Worm (Caenorhabditis elegans) whole organism, L2 larva: Measurements from ENCODE around the gene K02E7.7.

Experiments
- C34F6.9 ChIP-seq: fragments of 150-350 bp; optimal IDR thresholded peaks from 2 replicates; lab custom pipeline; 2014; ENCODE audit warnings: missing biosample characterization, missing genetic modification characterization
- F13H6.1 ChIP-seq: sonication (generic microtip); optimal IDR thresholded peaks from 2 replicates; lab custom pipeline; 2016; ENCODE audit warnings: missing genetic modification characterization, missing compliant biosample characterization
- R02D3.7 ChIP-seq: fragments of 150-350 bp; optimal IDR thresholded peaks from 2 replicates; lab custom pipeline; 2014; ENCODE audit warnings: missing biosample characterization, missing genetic modification characterization
- Y55F3AM.14 ChIP-seq: fragments of 200-800 bp; sonication (Bioruptor generic); optimal IDR thresholded peaks from 2 replicates; lab custom pipeline; 2018; ENCODE audit warnings: mild to moderate bottlenecking, missing genetic modification characterization, missing compliant biosample characterization
- ZK546.5 ChIP-seq: sonication (generic microtip); optimal IDR thresholded peaks from 2 replicates; lab custom pipeline; 2017; ENCODE audit warnings: missing biosample characterization, missing genetic modification characterization
- alr-1 ChIP-seq: fragments of 150-350 bp; optimal IDR thresholded peaks from 2 replicates; lab custom pipeline; 2014; ENCODE audit warnings: missing biosample characterization, missing genetic modification characterization
- aly-2 ChIP-seq: fragments of 150-350 bp; optimal IDR thresholded peaks from 2 replicates; lab custom pipeline; 2014; ENCODE audit warnings: missing biosample characterization, missing genetic modification characterization
- ama-1 ChIP-seq: fragments of 150-350 bp; optimal IDR thresholded peaks from 2 replicates; lab custom pipeline; 2018; ENCODE audit warnings: inconsistent platforms
- blmp-1 ChIP-seq: sonication (generic microtip); optimal IDR thresholded peaks from 2 replicates; lab custom pipeline; 2017; ENCODE audit warnings: missing genetic modification characterization, mild to moderate bottlenecking, missing compliant biosample characterization, antibody characterized with exemption, moderate library complexity; ENCODE audit not compliant: insufficient read depth
- ceh-16 ChIP-seq: fragments of 150-350 bp; optimal IDR thresholded peaks from 2 replicates; lab custom pipeline; 2014; ENCODE audit warnings: missing biosample characterization, missing genetic modification characterization
- ceh-82 ChIP-seq: fragments of 150-350 bp; optimal IDR thresholded peaks from 2 replicates; lab custom pipeline; 2014; ENCODE audit warnings: missing biosample characterization, missing genetic modification characterization
- crh-2 ChIP-seq: sonication (generic microtip); optimal IDR thresholded peaks from 2 replicates; lab custom pipeline; 2017; ENCODE audit warnings: missing biosample characterization, missing genetic modification characterization
- dmd-4 ChIP-seq: sonication (generic microtip); optimal IDR thresholded peaks from 2 replicates; lab custom pipeline; 2017; ENCODE audit warnings: missing biosample characterization, missing genetic modification characterization
- egl-27 ChIP-seq: sonication (generic microtip); optimal IDR thresholded peaks from 3 replicates; lab custom pipeline; 2017; ENCODE audit warnings: missing biosample characterization, missing genetic modification reagents, missing genetic modification characterization
- elt-1 ChIP-seq: fragments of 150-350 bp; optimal IDR thresholded peaks from 2 replicates; lab custom pipeline; 2014; ENCODE audit warnings: missing biosample characterization, missing genetic modification characterization
- elt-3 ChIP-seq: sonication (generic microtip); optimal IDR thresholded peaks from 2 replicates; lab custom pipeline; 2017; ENCODE audit warnings: missing biosample characterization, missing genetic modification characterization
- fos-1 ChIP-seq: fragments of 150-350 bp; optimal IDR thresholded peaks from 2 replicates; lab custom pipeline; 2014; ENCODE audit warnings: missing biosample characterization, missing genetic modification characterization
- gmeb-1 ChIP-seq: fragments of 150-350 bp; optimal IDR thresholded peaks from 2 replicates; lab custom pipeline; 2014; ENCODE audit warnings: missing biosample characterization, missing genetic modification characterization
- lin-11 ChIP-seq: fragments of 150-350 bp; sonication (generic microtip); optimal IDR thresholded peaks from 2 replicates; lab custom pipeline; 2014; ENCODE audit warnings: missing biosample characterization, missing genetic modification characterization, inconsistent platforms, mixed read lengths
- lin-13 ChIP-seq: fragments of 150-350 bp; optimal IDR thresholded peaks from 2 replicates; lab custom pipeline; 2014; ENCODE audit warnings: missing biosample characterization, missing genetic modification reagents, missing genetic modification characterization
- lin-39 ChIP-seq: fragments of 150-350 bp; optimal IDR thresholded peaks from 2 replicates; lab custom pipeline; 2014; ENCODE audit warnings: missing biosample characterization, missing genetic modification reagents, missing genetic modification characterization
- lsy-2 ChIP-seq, 2 experiments: fragments of 150-350 bp in 1 of 2; sonication (generic microtip) in 1 of 2; optimal IDR thresholded peaks; 2 replicates each; lab custom pipeline; 2014 to 2017; ENCODE audit warnings: missing biosample characterization in 2 of 2, missing genetic modification characterization in 2 of 2
- mab-5 ChIP-seq: fragments of 150-350 bp; optimal IDR thresholded peaks from 2 replicates; lab custom pipeline; 2014; ENCODE audit warnings: missing biosample characterization, missing genetic modification characterization
- mbf-1 ChIP-seq: sonication (generic microtip); optimal IDR thresholded peaks from 2 replicates; lab custom pipeline; 2017; ENCODE audit warnings: missing biosample characterization, missing genetic modification characterization
- mdl-1 ChIP-seq, 2 experiments: fragments of 150-350 bp in 1 of 2; sonication (generic microtip) in 1 of 2; optimal IDR thresholded peaks; 2 replicates each; lab custom pipeline; 2017; ENCODE audit warnings: missing biosample characterization in 2 of 2, missing genetic modification characterization in 2 of 2
- nhr-10 ChIP-seq: sonication (generic microtip); optimal IDR thresholded peaks from 2 replicates; lab custom pipeline; 2017; ENCODE audit warnings: missing biosample characterization, missing genetic modification characterization
- nhr-11 ChIP-seq: fragments of 150-350 bp; optimal IDR thresholded peaks from 2 replicates; lab custom pipeline; 2014; ENCODE audit warnings: missing biosample characterization, missing genetic modification characterization
- nhr-12 ChIP-seq: fragments of 150-350 bp; optimal IDR thresholded peaks from 2 replicates; lab custom pipeline; 2014; ENCODE audit warnings: missing biosample characterization, missing genetic modification characterization
- nhr-129 ChIP-seq: fragments of 150-350 bp; optimal IDR thresholded peaks from 2 replicates; lab custom pipeline; 2014; ENCODE audit warnings: missing biosample characterization, missing genetic modification characterization
- nhr-21 ChIP-seq: fragments of 150-350 bp; optimal IDR thresholded peaks from 2 replicates; lab custom pipeline; 2014; ENCODE audit warnings: missing biosample characterization, missing genetic modification characterization
- nhr-23 ChIP-seq: fragments of 150-350 bp; optimal IDR thresholded peaks from 2 replicates; lab custom pipeline; 2014; ENCODE audit warnings: missing biosample characterization, missing genetic modification reagents, missing genetic modification characterization
- nhr-237 ChIP-seq: fragments of 150-350 bp; optimal IDR thresholded peaks from 2 replicates; lab custom pipeline; 2014; ENCODE audit warnings: missing biosample characterization, missing genetic modification characterization
- nhr-25 ChIP-seq: fragments of 150-350 bp; sonication (generic microtip); optimal IDR thresholded peaks from 3 replicates; lab custom pipeline; 2014; ENCODE audit warnings: missing biosample characterization, missing genetic modification characterization
- nhr-6 ChIP-seq: fragments of 150-350 bp; optimal IDR thresholded peaks from 2 replicates; lab custom pipeline; 2014; ENCODE audit warnings: missing biosample characterization, missing genetic modification characterization
- nhr-77 ChIP-seq: fragments of 150-350 bp; optimal IDR thresholded peaks from 2 replicates; lab custom pipeline; 2014; ENCODE audit warnings: missing biosample characterization, missing genetic modification characterization
- peb-1 ChIP-seq: fragments of 150-350 bp; optimal IDR thresholded peaks from 2 replicates; lab custom pipeline; 2014; ENCODE audit warnings: missing biosample characterization, missing genetic modification characterization
- sem-4 ChIP-seq: fragments of 150-350 bp; optimal IDR thresholded peaks from 2 replicates; lab custom pipeline; 2014; ENCODE audit warnings: missing biosample characterization, missing genetic modification reagents, missing genetic modification characterization
- skn-1 ChIP-seq: sonication (generic microtip); optimal IDR thresholded peaks from 2 replicates; lab custom pipeline; 2017; ENCODE audit warnings: missing biosample characterization, missing genetic modification characterization
- sma-3 ChIP-seq: sonication (generic microtip); optimal IDR thresholded peaks from 2 replicates; lab custom pipeline; 2016; ENCODE audit warnings: missing genetic modification reagents, missing genetic modification characterization, missing compliant biosample characterization
- sma-9 ChIP-seq, 2 experiments: fragments of 150-350 bp in 1 of 2; sonication (generic microtip) in 1 of 2; optimal IDR thresholded peaks; 2 replicates each; lab custom pipeline; 2014 to 2016; ENCODE audit warnings: missing genetic modification characterization in 2 of 2, mild to moderate bottlenecking in 1 of 2, missing biosample characterization in 1 of 2, missing compliant biosample characterization in 1 of 2, missing genetic modification reagents in 1 of 2, moderate library complexity in 1 of 2
- snpc-4 ChIP-seq: fragments of 150-350 bp; optimal IDR thresholded peaks from 2 replicates; lab custom pipeline; 2014; ENCODE audit warnings: missing biosample characterization, missing genetic modification characterization
- unc-39 ChIP-seq: fragments of 150-350 bp; optimal IDR thresholded peaks from 2 replicates; lab custom pipeline; 2014; ENCODE audit warnings: missing biosample characterization, missing genetic modification characterization
- unc-55 ChIP-seq: fragments of 150-350 bp; sonication (generic microtip); optimal IDR thresholded peaks from 3 replicates; lab custom pipeline; 2014; ENCODE audit warnings: missing biosample characterization, missing genetic modification reagents, missing genetic modification characterization
- unc-62 ChIP-seq: fragments of 150-350 bp; optimal IDR thresholded peaks from 2 replicates; lab custom pipeline; 2014; ENCODE audit warnings: missing biosample characterization, missing genetic modification reagents, missing genetic modification characterization
- zag-1 ChIP-seq: fragments of 150-350 bp; optimal IDR thresholded peaks from 2 replicates; lab custom pipeline; 2014; ENCODE audit warnings: missing biosample characterization, missing genetic modification characterization
- ztf-1 ChIP-seq: fragments of 200-800 bp; sonication (Bioruptor generic); conservative IDR thresholded peaks from 2 replicates; pipeline ENCODE4 v1.3.6; 2022; ENCODE audit warnings: missing genetic modification characterization, missing compliant biosample characterization
- ztf-11 ChIP-seq: sonication (generic microtip); optimal IDR thresholded peaks from 2 replicates; lab custom pipeline; 2017; ENCODE audit warnings: missing biosample characterization, missing genetic modification characterization
- ztf-4 ChIP-seq: fragments of 150-350 bp; optimal IDR thresholded peaks from 2 replicates; lab custom pipeline; 2014; ENCODE audit warnings: missing biosample characterization, missing genetic modification characterization

Gene K02E7.7

DNA sequence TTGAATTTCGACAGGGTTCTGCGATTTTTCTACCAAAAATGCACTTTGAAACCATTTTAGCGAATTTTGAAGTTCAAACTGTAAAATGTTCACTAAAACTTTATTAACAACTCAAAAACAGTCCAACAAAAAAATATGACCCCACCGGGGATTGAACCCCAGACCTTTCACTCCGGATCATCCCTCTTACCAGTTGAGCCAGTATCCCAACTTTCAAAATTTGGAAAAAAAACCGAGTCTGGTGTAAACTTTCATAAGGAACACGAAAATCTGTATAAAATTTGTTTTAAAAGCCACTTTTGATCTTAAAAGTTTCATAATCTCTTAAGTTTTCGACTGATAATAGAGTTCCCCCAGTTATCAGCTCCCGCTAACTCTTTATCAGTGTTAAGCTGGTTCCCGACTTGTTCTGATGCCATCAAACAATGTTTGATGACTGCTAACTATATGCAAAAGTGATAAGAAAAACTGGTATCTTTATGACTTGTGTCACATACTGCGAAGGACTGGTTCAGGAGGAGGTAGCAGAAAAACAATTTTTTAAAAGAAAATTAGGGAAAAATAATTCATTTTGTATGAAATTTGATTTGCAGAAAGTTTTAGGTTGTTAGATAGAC is 48.8 kb downstream of the K02E7.7 start:
- no peak for TF ChIP-seq snpc-4 (tag; lab: Kevin White, UChicago)
- no peak for TF ChIP-seq sem-4 (tag; lab: Kevin White, UChicago)
- peak; percentile 63 for TF ChIP-seq sma-3 (GFP tag; lab: Kevin White, UChicago)
- no peak for TF ChIP-seq nhr-6 (tag; lab: Kevin White, UChicago)
- TF ChIP-seq unc-62 (GFP tag; lab: Kevin White, UChicago), result no peak
- TF ChIP-seq nhr-129 (tag; lab: Kevin White, UChicago), result no peak
- peak; percentile 100 for TF ChIP-seq fos-1 (tag; lab: Kevin White, UChicago)
- peak; percentile 43 for TF ChIP-seq crh-2
- TF ChIP-seq unc-55 (GFP tag; lab: Kevin White, UChicago), result no peak
- TF ChIP-seq R02D3.7 (tag; lab: Kevin White, UChicago), result no peak
- TF ChIP-seq nhr-23 (tag; lab: Kevin White, UChicago), result no peak
- TF ChIP-seq peb-1 (tag; lab: Kevin White, UChicago), result no peak
- no peak for TF ChIP-seq skn-1
- TF ChIP-seq F13H6.1, result peak; percentile 25
- TF ChIP-seq ztf-1 (GFP tag; lab: Robert Waterston, UW), result no peak
- TF ChIP-seq elt-1, result no peak
- no peak for TF ChIP-seq dmd-4
- peak; percentile 58 for TF ChIP-seq egl-27 (tag; lab: Kevin White, UChicago)
- TF ChIP-seq nhr-77 (tag; lab: Kevin White, UChicago), result no peak
- no peak for TF ChIP-seq zag-1 (tag; lab: Kevin White, UChicago)
- no peak for TF ChIP-seq ztf-11 (tag; lab: Kevin White, UChicago)
- no peak for TF ChIP-seq ztf-4
- TF ChIP-seq lsy-2 (tag; optimal IDR thresholded peaks at IDR 0.05; lab: Kevin White, UChicago), result no peak
- no peak for TF ChIP-seq aly-2
- no peak for TF ChIP-seq ZK546.5 (tag; lab: Kevin White, UChicago)
- TF ChIP-seq nhr-12 (tag; lab: Kevin White, UChicago), result no peak
- TF ChIP-seq lin-13 (GFP tag; lab: Kevin White, UChicago), result no peak
- no peak for TF ChIP-seq mab-5 (tag; lab: Kevin White, UChicago)
- TF ChIP-seq ceh-16, result no peak
- TF ChIP-seq nhr-10 (tag; lab: Kevin White, UChicago), result no peak
- TF ChIP-seq ama-1, result no peak
- no peak for TF ChIP-seq mdl-1 (tag; optimal IDR thresholded peaks at IDR 0.05; lab: Kevin White, UChicago)
- no peak for TF ChIP-seq mbf-1 (tag; lab: Kevin White, UChicago)
- TF ChIP-seq ceh-82 (tag; lab: Kevin White, UChicago), result no peak
- TF ChIP-seq elt-3 (tag; lab: Kevin White, UChicago), result no peak
- no peak for TF ChIP-seq lin-39 (tag; lab: Kevin White, UChicago)
- no peak for TF ChIP-seq lin-11 (tag; lab: Kevin White, UChicago)
- TF ChIP-seq Y55F3AM.14, result no peak
- TF ChIP-seq sma-9 (GFP tag; optimal IDR thresholded peaks at IDR 0.05; lab: Kevin White, UChicago), result peak; percentile 88
- no peak for TF ChIP-seq sma-9 (tag; optimal IDR thresholded peaks at IDR 0.05; lab: Kevin White, UChicago)
- TF ChIP-seq unc-39 (tag; lab: Kevin White, UChicago), result no peak
- TF ChIP-seq C34F6.9, result no peak
- TF ChIP-seq nhr-25 (tag; lab: Kevin White, UChicago), result no peak
- no peak for TF ChIP-seq blmp-1
- peak; percentile 62 for TF ChIP-seq gmeb-1
- no peak for TF ChIP-seq alr-1 (tag; lab: Kevin White, UChicago)
- TF ChIP-seq nhr-237 (tag; lab: Kevin White, UChicago), result no peak
- no peak for TF ChIP-seq nhr-21 (tag; lab: Kevin White, UChicago)
- TF ChIP-seq nhr-11 (tag; lab: Kevin White, UChicago), result no peak
